Worm (Caenorhabditis elegans) whole organism, L1 larva: ENCODE measurements around the gene tig-3.

ENCODE experiments used
- aly-2 ChIP-seq: fragments of 150-350 bp; optimal IDR thresholded peaks from 2 replicates; lab custom pipeline; 2014; ENCODE audit warnings: missing biosample characterization, missing genetic modification characterization
- ama-1 ChIP-seq: fragments of 150-350 bp; optimal IDR thresholded peaks from 2 replicates; lab custom pipeline; 2014
- ces-1 ChIP-seq: fragments of 150-350 bp; optimal IDR thresholded peaks from 2 replicates; lab custom pipeline; 2014; ENCODE audit warnings: missing biosample characterization, missing genetic modification reagents, missing genetic modification characterization
- efl-1 ChIP-seq, 4 experiments: fragments of 150-350 bp; optimal IDR thresholded peaks in 3 of 4; peaks in 1 of 4; 1 replicate in 1 of 4; 2 replicates in 3 of 4; lab custom pipeline; 2014; ENCODE audit warnings: missing biosample characterization in 2 of 4, missing genetic modification characterization in 2 of 4, missing genetic modification reagents in 2 of 4
- grh-1 ChIP-seq: fragments of 200-800 bp; sonication (Bioruptor generic); IDR thresholded peaks from 2 replicates; pipeline ENCODE4 v1.3.6; 2022; ENCODE audit warnings: missing genetic modification reagents, missing genetic modification characterization, missing compliant biosample characterization
- lin-39 ChIP-seq: fragments of 150-350 bp; optimal IDR thresholded peaks from 2 replicates; lab custom pipeline; 2014; ENCODE audit warnings: missing biosample characterization, missing genetic modification reagents, missing genetic modification characterization
- lsy-2 ChIP-seq, 2 experiments: fragments of 150-350 bp; optimal IDR thresholded peaks; 2 replicates each; lab custom pipeline; 2014; ENCODE audit warnings: missing biosample characterization in 2 of 2, missing genetic modification characterization in 2 of 2
- mep-1 ChIP-seq: fragments of 150-350 bp; optimal IDR thresholded peaks from 2 replicates; lab custom pipeline; 2014; ENCODE audit warnings: missing biosample characterization, missing genetic modification characterization
- nhr-12 ChIP-seq: sonication (generic microtip); optimal IDR thresholded peaks from 2 replicates; lab custom pipeline; 2017; ENCODE audit warnings: missing biosample characterization, missing genetic modification characterization
- nhr-237 ChIP-seq: fragments of 150-350 bp; optimal IDR thresholded peaks from 2 replicates; lab custom pipeline; 2014; ENCODE audit warnings: missing biosample characterization, missing genetic modification characterization
- nhr-77 ChIP-seq: fragments of 150-350 bp; optimal IDR thresholded peaks from 2 replicates; lab custom pipeline; 2014; ENCODE audit warnings: missing biosample characterization, missing genetic modification characterization
- sup-37 ChIP-seq: fragments of 200-800 bp; sonication (Bioruptor generic); optimal IDR thresholded peaks from 2 replicates; lab custom pipeline; 2018; ENCODE audit warnings: mild to moderate bottlenecking, missing genetic modification characterization, missing compliant biosample characterization
- tbx-2 ChIP-seq: sonication (generic microtip); optimal IDR thresholded peaks from 2 replicates; lab custom pipeline; 2016; ENCODE audit warnings: missing genetic modification characterization, missing compliant biosample characterization
- zag-1 ChIP-seq: fragments of 150-350 bp; optimal IDR thresholded peaks from 2 replicates; lab custom pipeline; 2014; ENCODE audit warnings: missing biosample characterization, missing genetic modification characterization

- TF ChIP-seq lin-39 (tag; lab: Kevin White, UChicago) (no peak), sup-37 (GFP tag; lab: Kevin White, UChicago) (no peak), ces-1 (GFP tag; lab: Kevin White, UChicago) (no peak), nhr-237 (tag; lab: Kevin White, UChicago) (no peak), tbx-2 (tag; lab: Kevin White, UChicago) (no peak), zag-1 (tag; lab: Kevin White, UChicago) (no peak), efl-1 (optimal IDR thresholded peaks at IDR 0.05; lab: Kevin White, UChicago) (no peak), efl-1 (GFP tag; optimal IDR thresholded peaks at IDR 0.05 in 1 of 2; lab: Kevin White, UChicago) (no peak), nhr-77 (tag; lab: Kevin White, UChicago) (no peak), mep-1 (tag; lab: Kevin White, UChicago) (no peak), ama-1 (lab: Kevin White, UChicago) (no peak), aly-2 (tag; lab: Kevin White, UChicago) (no peak), grh-1 (GFP tag; lab: Robert Waterston, UW) (0 out of 2 replicates have a peak, but pooled peaks have one; percentile 13), nhr-12 (tag; lab: Kevin White, UChicago) (no peak), lsy-2 (tag; optimal IDR thresholded peaks at IDR 0.05; lab: Kevin White, UChicago) (no peak)
Measured at ce11 chrII:15268195-15268594, 16.6 kb upstream of the tig-3 start, which contains the start of gene rga-9.
